Worm (Caenorhabditis elegans): ENCODE data around the gene fbxa-99.
A peak's percentile ranks its signal among the peaks of the same experiment; 100 is the strongest.

fbxa-99 gene

ce11 chrV:15965114-15965513, 17.5 kb downstream of the fbxa-99 start, which contains the start of gene sri-2:
TSS of gene sri-2 (minus strand) at chrV:15965214.
- no peak for TF ChIP-seq nhr-237 (tag; optimal IDR thresholded peaks at IDR 0.05)
- TF ChIP-seq zip-4 (GFP tag; optimal IDR thresholded peaks at IDR 0.05): no peak
- no peak for TF ChIP-seq C34B4.2 (tag; optimal IDR thresholded peaks at IDR 0.05)
- TF ChIP-seq fkh-8 (tag; optimal IDR thresholded peaks at IDR 0.05): peak; percentile 39
- TF ChIP-seq mab-9 (GFP tag; IDR thresholded peaks at IDR 0.05): no peak
- TF ChIP-seq sup-37 (GFP tag; optimal IDR thresholded peaks at IDR 0.05): no peak
- TF ChIP-seq isw-1 (GFP tag; IDR thresholded peaks at IDR 0.05): no peak

ce11 chrV:15959456-15959855, 23.2 kb downstream of the fbxa-99 start:
- no peak for TF ChIP-seq fkh-10 (GFP tag; optimal IDR thresholded peaks at IDR 0.05)
- TF ChIP-seq nhr-11 (tag; optimal IDR thresholded peaks at IDR 0.05): no peak
- TF ChIP-seq pax-3 (tag; optimal IDR thresholded peaks at IDR 0.05): no peak
- no peak for TF ChIP-seq ceh-88 (GFP tag; IDR thresholded peaks at IDR 0.05)
- no peak for TF ChIP-seq snu-23 (GFP tag; optimal IDR thresholded peaks at IDR 0.05)
- TF ChIP-seq lsy-2 (tag; optimal IDR thresholded peaks at IDR 0.05): peak; percentile 13 to 14
- no peak for TF ChIP-seq ztf-11 (tag; optimal IDR thresholded peaks at IDR 0.05)
- TF ChIP-seq sup-37 (GFP tag; optimal IDR thresholded peaks at IDR 0.05): no peak
- TF ChIP-seq unc-30 (tag; optimal IDR thresholded peaks at IDR 0.05): no peak
- TF ChIP-seq lin-39 (tag; optimal IDR thresholded peaks at IDR 0.05): no peak
- no peak for TF ChIP-seq ces-1 (GFP tag; optimal IDR thresholded peaks at IDR 0.05)
- TF ChIP-seq mep-1 (tag; optimal IDR thresholded peaks at IDR 0.05): peak; percentile 8
- no peak for TF ChIP-seq unc-62 (GFP tag; optimal IDR thresholded peaks at IDR 0.05)
- TF ChIP-seq mef-2 (tag; optimal IDR thresholded peaks at IDR 0.05): no peak
- no peak for TF ChIP-seq C04F5.9 (tag; optimal IDR thresholded peaks at IDR 0.05)
- TF ChIP-seq snpc-4 (tag; optimal IDR thresholded peaks at IDR 0.05): no peak
- peak; percentile 35 to 41 for TF ChIP-seq efl-1 (optimal IDR thresholded peaks at IDR 0.05)
- TF ChIP-seq efl-1 (GFP tag; optimal IDR thresholded peaks at IDR 0.05 in 1 of 2): peak in 1 of 2 experiments; percentile 82
- TF ChIP-seq ceh-82 (tag; optimal IDR thresholded peaks at IDR 0.05): no peak
- no peak for TF ChIP-seq blmp-1 (tag; optimal IDR thresholded peaks at IDR 0.05)
- peak; percentile 53 for TF ChIP-seq nhr-20 (tag; optimal IDR thresholded peaks at IDR 0.05)
- TF ChIP-seq jun-1 (tag; optimal IDR thresholded peaks at IDR 0.05): no peak
- TF ChIP-seq fkh-8 (tag; optimal IDR thresholded peaks at IDR 0.05): no peak
- TF ChIP-seq lin-14 (GFP tag; optimal IDR thresholded peaks at IDR 0.05): peak; percentile 55
- no peak for TF ChIP-seq irx-1 (tag; optimal IDR thresholded peaks at IDR 0.05)
- TF ChIP-seq nhr-85 (tag): peak; percentile 87
- TF ChIP-seq ama-1 (optimal IDR thresholded peaks at IDR 0.05): no peak
- no peak for TF ChIP-seq tlp-1 (tag; optimal IDR thresholded peaks at IDR 0.05)
- no peak for TF ChIP-seq ets-5 (GFP tag; IDR thresholded peaks at IDR 0.05)
- no peak for TF ChIP-seq ceh-63 (GFP tag; optimal IDR thresholded peaks at IDR 0.05)
- no peak for TF ChIP-seq lin-35 (GFP tag; optimal IDR thresholded peaks at IDR 0.05)
- TF ChIP-seq mab-9 (GFP tag; IDR thresholded peaks at IDR 0.05): no peak
- no peak for TF ChIP-seq nhr-47 (tag; optimal IDR thresholded peaks at IDR 0.05)

DNA sequence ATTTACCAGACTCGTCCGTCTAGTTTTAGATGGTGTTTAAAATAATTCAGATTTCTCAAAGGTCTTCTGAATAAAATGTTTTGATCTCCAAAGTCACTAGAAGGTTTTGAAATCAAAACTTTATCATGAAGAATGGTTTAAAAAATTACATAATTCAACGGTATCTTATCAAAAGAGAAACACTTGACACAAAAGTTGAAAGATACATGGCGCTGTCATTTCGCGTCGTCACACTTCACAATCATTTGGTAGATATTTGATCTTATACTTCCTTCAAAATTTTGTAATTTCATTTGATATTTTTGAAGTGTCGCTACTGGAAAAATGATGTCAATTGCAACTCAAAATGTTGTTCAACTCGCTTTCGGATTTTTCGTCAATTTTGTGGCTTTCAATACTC, 25.6 kb downstream of the fbxa-99 start, which contains the start of gene F36G9.3:
Gene F36G9.3 (plus strand): TSS at position 301 of the 400 bp plus-strand sequence.
- TF ChIP-seq snpc-4 (tag; optimal IDR thresholded peaks at IDR 0.05) (no peak), unc-86 (tag; optimal IDR thresholded peaks at IDR 0.05) (no peak), dpl-1 (GFP tag; optimal IDR thresholded peaks at IDR 0.05) (no peak), sup-37 (GFP tag; optimal IDR thresholded peaks at IDR 0.05) (no peak), tbx-2 (tag; optimal IDR thresholded peaks at IDR 0.05) (no peak), nhr-12 (tag; optimal IDR thresholded peaks at IDR 0.05) (no peak), zag-1 (tag; optimal IDR thresholded peaks at IDR 0.05) (no peak), unc-62 (GFP tag; optimal IDR thresholded peaks at IDR 0.05) (no peak)
